Fruit fly (Drosophila melanogaster) whole organism, embryonic: Measurements from ENCODE around the gene CG13850.

ENCODE experiments used
- CG10462 ChIP-seq: fragments of 200-800 bp; sonication (Bioruptor generic); optimal IDR thresholded peaks from 2 replicates; lab custom pipeline; 2016; ENCODE audit warnings: missing biosample characterization, missing genetic modification characterization
- CG10654 ChIP-seq: fragments of 200-800 bp; sonication (Bioruptor generic); optimal IDR thresholded peaks from 2 replicates; lab custom pipeline; 2016; ENCODE audit warnings: missing biosample characterization, missing genetic modification characterization
- CG13287 ChIP-seq: fragments of 200-800 bp; sonication (Bioruptor generic); IDR thresholded peaks from 2 replicates; pipeline ENCODE4 v1.3.6; 2022; ENCODE audit warnings: missing biosample characterization, missing genetic modification characterization; ENCODE audit not compliant: partially characterized antibody
- CG14441 ChIP-seq: fragments of 200-800 bp; sonication (Bioruptor generic); IDR thresholded peaks from 2 replicates; pipeline ENCODE4 v1.3.6; 2022; ENCODE audit warnings: missing biosample characterization, missing genetic modification characterization
- CG14667 ChIP-seq: fragments of 200-800 bp; sonication (Bioruptor generic); IDR thresholded peaks from 2 replicates; pipeline ENCODE4 v1.3.6; 2022; ENCODE audit warnings: missing biosample characterization, missing genetic modification characterization
- CG14860 ChIP-seq: fragments of 200-800 bp; sonication (Bioruptor generic); IDR thresholded peaks from 3 replicates; pipeline ENCODE4 v1.3.6; 2022; ENCODE audit warnings: missing biosample characterization, missing genetic modification characterization; ENCODE audit not compliant: partially characterized antibody
- CG1529 ChIP-seq: fragments of 200-800 bp; sonication (Bioruptor generic); optimal IDR thresholded peaks from 3 replicates; lab custom pipeline; 2018; ENCODE audit warnings: missing biosample characterization, missing genetic modification characterization
- CG15479 ChIP-seq: fragments of 200-800 bp; sonication (Bioruptor generic); optimal IDR thresholded peaks from 3 replicates; lab custom pipeline; 2019; ENCODE audit warnings: missing biosample characterization, mild to moderate bottlenecking, missing genetic modification characterization, moderate library complexity
- CG17186 ChIP-seq: fragments of 200-800 bp; sonication (Bioruptor generic); optimal IDR thresholded peaks from 3 replicates; lab custom pipeline; 2017; ENCODE audit warnings: missing biosample characterization, missing genetic modification reagents, missing genetic modification characterization
- CG17328 ChIP-seq: fragments of 200-800 bp; sonication (Bioruptor generic); IDR thresholded peaks from 2 replicates; pipeline ENCODE4 v1.3.6; 2022; ENCODE audit warnings: missing biosample characterization, missing genetic modification characterization
- CG18011 ChIP-seq: fragments of 200-800 bp; sonication (Bioruptor generic); optimal IDR thresholded peaks from 2 replicates; lab custom pipeline; 2017; ENCODE audit warnings: missing biosample characterization, missing genetic modification characterization, mild to moderate bottlenecking, moderate library complexity, missing genotype
- CG2199 ChIP-seq: fragments of 200-800 bp; sonication (Bioruptor generic); IDR thresholded peaks from 3 replicates; pipeline ENCODE4 v1.3.6; 2022; ENCODE audit warnings: missing biosample characterization, missing genetic modification characterization
- CG2712 ChIP-seq: fragments of 200-800 bp; optimal IDR thresholded peaks from 3 replicates; lab custom pipeline; 2019; ENCODE audit warnings: missing biosample characterization, mild to moderate bottlenecking, missing genetic modification characterization, moderate library complexity
- CG3163 ChIP-seq: fragments of 200-800 bp; sonication (Bioruptor generic); optimal IDR thresholded peaks from 3 replicates; lab custom pipeline; 2016; ENCODE audit warnings: missing biosample characterization, missing genetic modification characterization
- CG34422 ChIP-seq: fragments of 200-800 bp; sonication (Bioruptor generic); IDR thresholded peaks from 3 replicates; pipeline ENCODE4 v1.3.6; 2022; ENCODE audit warnings: missing biosample characterization, missing genetic modification characterization
- CG3838 ChIP-seq: fragments of 200-800 bp; sonication (Bioruptor generic); optimal IDR thresholded peaks from 3 replicates; lab custom pipeline; 2016; ENCODE audit warnings: missing biosample characterization, missing genetic modification characterization
- CG43689 ChIP-seq: fragments of 200-800 bp; sonication (Bioruptor generic); IDR thresholded peaks from 2 replicates; pipeline ENCODE4 v1.3.6; 2022; ENCODE audit warnings: missing biosample characterization, missing genetic modification characterization
- CG6175 ChIP-seq: fragments of 200-800 bp; sonication (Bioruptor generic); IDR thresholded peaks from 3 replicates; pipeline ENCODE4 v1.3.6; 2022; ENCODE audit warnings: missing biosample characterization, missing genetic modification characterization
- CG8944 ChIP-seq: fragments of 200-800 bp; sonication (Bioruptor generic); optimal IDR thresholded peaks from 3 replicates; lab custom pipeline; 2016; ENCODE audit warnings: missing biosample characterization, missing genetic modification characterization
- CG9727 ChIP-seq: fragments of 200-800 bp; sonication (Bioruptor generic); optimal IDR thresholded peaks from 3 replicates; lab custom pipeline; 2017; ENCODE audit warnings: missing biosample characterization, mild to moderate bottlenecking, missing genetic modification characterization
- CG9932 ChIP-seq: fragments of 200-800 bp; sonication (Bioruptor generic); IDR thresholded peaks from 2 replicates; pipeline ENCODE4 v1.3.6; 2022; ENCODE audit warnings: missing biosample characterization, missing genetic modification characterization
- D19A ChIP-seq: fragments of 200-800 bp; optimal IDR thresholded peaks from 3 replicates; lab custom pipeline; 2019; ENCODE audit warnings: missing biosample characterization, mild to moderate bottlenecking, missing genetic modification characterization, moderate library complexity
- Dip3 ChIP-seq: fragments of 200-800 bp; sonication (Bioruptor generic); optimal IDR thresholded peaks from 3 replicates; lab custom pipeline; 2016; ENCODE audit warnings: missing biosample characterization, missing genetic modification characterization
- Ets97D ChIP-seq: fragments of 200-800 bp; sonication (Bioruptor generic); optimal IDR thresholded peaks from 3 replicates; lab custom pipeline; 2016; ENCODE audit warnings: missing biosample characterization, missing genetic modification characterization
- HLH3B ChIP-seq: fragments of 200-800 bp; sonication (Bioruptor generic); IDR thresholded peaks from 2 replicates; pipeline ENCODE4 v1.3.6; 2022; ENCODE audit warnings: missing biosample characterization, missing genetic modification characterization
- HmgD ChIP-seq: fragments of 200-800 bp; sonication (Bioruptor generic); optimal IDR thresholded peaks from 3 replicates; lab custom pipeline; 2016; ENCODE audit warnings: missing biosample characterization, missing genetic modification characterization
- Hsf ChIP-seq: fragments of 200-800 bp; sonication (Bioruptor generic); optimal IDR thresholded peaks from 3 replicates; lab custom pipeline; 2016; ENCODE audit warnings: missing biosample characterization, missing genetic modification characterization
- Mes4 ChIP-seq: fragments of 200-800 bp; sonication (Bioruptor generic); optimal IDR thresholded peaks from 2 replicates; lab custom pipeline; 2016; ENCODE audit warnings: missing biosample characterization, missing genetic modification characterization
- Nf-YC ChIP-seq: fragments of 200-800 bp; optimal IDR thresholded peaks from 3 replicates; lab custom pipeline; 2019; ENCODE audit warnings: missing biosample characterization, mild to moderate bottlenecking, missing genetic modification characterization, moderate library complexity
- Sry-δ ChIP-seq: fragments of 200-800 bp; sonication (Bioruptor generic); optimal IDR thresholded peaks from 2 replicates; lab custom pipeline; 2016; ENCODE audit warnings: missing biosample characterization, missing genetic modification characterization
- Taf1 ChIP-seq: fragments of 200-800 bp; sonication (Bioruptor generic); IDR thresholded peaks from 2 replicates; pipeline ENCODE4 v1.3.6; 2022; ENCODE audit warnings: missing biosample characterization, missing genetic modification characterization
- Usf ChIP-seq: fragments of 200-800 bp; sonication (Bioruptor generic); optimal IDR thresholded peaks from 2 replicates; lab custom pipeline; 2017; ENCODE audit warnings: missing genotype, missing biosample characterization, missing genetic modification characterization
- Vsx1 ChIP-seq: fragments of 200-800 bp; sonication (Bioruptor generic); optimal IDR thresholded peaks from 2 replicates; lab custom pipeline; 2017; ENCODE audit warnings: missing biosample characterization, mild to moderate bottlenecking, missing genetic modification characterization, missing genetic modification reagents
- al ChIP-seq: fragments of 200-800 bp; sonication (Bioruptor generic); IDR thresholded peaks from 2 replicates; pipeline ENCODE4 v1.3.6; 2022; ENCODE audit warnings: missing biosample characterization, missing genetic modification characterization
- bab2 ChIP-seq: fragments of 200-800 bp; sonication (Bioruptor generic); optimal IDR thresholded peaks from 2 replicates; lab custom pipeline; 2016; ENCODE audit warnings: missing biosample characterization, missing genetic modification characterization
- br ChIP-seq: fragments of >200 bp; optimal IDR thresholded peaks from 2 replicates; lab custom pipeline; 2017
- croc ChIP-seq: fragments of 200-800 bp; sonication (Bioruptor generic); conservative IDR thresholded peaks from 3 replicates; pipeline ENCODE4 v1.3.6; 2022; ENCODE audit warnings: missing biosample characterization, missing genetic modification characterization
- gcm2 ChIP-seq: fragments of 200-800 bp; sonication (Bioruptor generic); optimal IDR thresholded peaks from 2 replicates; lab custom pipeline; 2016; ENCODE audit warnings: missing biosample characterization, missing genetic modification characterization
- lov ChIP-seq, 2 experiments: fragments of 200-800 bp in 1 of 2; fragments of >200 bp in 1 of 2; sonication (Bioruptor generic) in 1 of 2; IDR thresholded peaks in 1 of 2; optimal IDR thresholded peaks in 1 of 2; 2 replicates in 1 of 2; 3 replicates in 1 of 2; pipeline versions ENCODE4 v1.3.6 to Lab custom; 2017 to 2022; ENCODE audit warnings: missing biosample characterization in 1 of 2, missing genetic modification characterization in 1 of 2
- luna ChIP-seq: fragments of 200-800 bp; sonication (Bioruptor generic); optimal IDR thresholded peaks from 2 replicates; lab custom pipeline; 2016; ENCODE audit warnings: missing biosample characterization, missing genetic modification characterization
- nerfin-2 ChIP-seq: fragments of 200-800 bp; sonication (Bioruptor generic); IDR thresholded peaks from 2 replicates; pipeline ENCODE4 v1.3.6; 2022; ENCODE audit warnings: missing biosample characterization, missing genetic modification characterization; ENCODE audit not compliant: partially characterized antibody
- phol ChIP-seq: fragments of 200-800 bp; sonication (Bioruptor generic); optimal IDR thresholded peaks from 3 replicates; lab custom pipeline; 2018; ENCODE audit warnings: missing biosample characterization, mild to moderate bottlenecking, missing genetic modification characterization, moderate library complexity
- ranshi ChIP-seq: fragments of 200-800 bp; sonication (Bioruptor generic); IDR thresholded peaks from 2 replicates; pipeline ENCODE4 v1.3.6; 2022; ENCODE audit warnings: missing biosample characterization, missing genetic modification characterization
- ro ChIP-seq: fragments of 200-800 bp; sonication (Bioruptor generic); IDR thresholded peaks from 2 replicates; pipeline ENCODE4 v1.3.6; 2022; ENCODE audit warnings: missing biosample characterization, missing genetic modification characterization
- sens ChIP-seq: fragments of 200-800 bp; sonication (Bioruptor generic); peaks from one replicate; lab custom pipeline; 2016; ENCODE audit warnings: missing biosample characterization, missing genetic modification characterization
- tio ChIP-seq: fragments of 200-800 bp; sonication (Bioruptor generic); optimal IDR thresholded peaks from 2 replicates; lab custom pipeline; 2017; ENCODE audit warnings: missing biosample characterization, missing genetic modification characterization, inconsistent platforms
- tll ChIP-seq, 2 experiments: fragments of 200-800 bp in 1 of 2; fragments of >200 bp in 1 of 2; sonication (Bioruptor generic) in 1 of 2; optimal IDR thresholded peaks; 2 replicates each; lab custom pipeline; 2017 to 2019; ENCODE audit warnings: missing biosample characterization in 2 of 2, missing genetic modification characterization in 2 of 2, mild to moderate bottlenecking in 1 of 2, moderate library complexity in 1 of 2
- trh ChIP-seq: fragments of 200-800 bp; sonication (Bioruptor generic); optimal IDR thresholded peaks from 2 replicates; lab custom pipeline; 2016; ENCODE audit warnings: missing biosample characterization, missing genetic modification characterization
- wdn ChIP-seq: fragments of 200-800 bp; sonication (Bioruptor generic); IDR thresholded peaks from 2 replicates; pipeline ENCODE4 v1.3.6; 2022; ENCODE audit warnings: missing biosample characterization, missing genetic modification characterization

Gene CG13850

dm6 chr3R:22410537-22411360 is at the start of gene CG13850, which contains the start of gene lqfR (continued):
- TF ChIP-seq tio (no peak), CG10654 (GFP tag; lab: Kevin White, UChicago) (peak; percentile 81), ranshi (GFP tag; lab: Robert Waterston, UW) (no peak; the same call in 1 of the 2 replicates), CG3163 (peak; percentile 59), CG3838 (peak; percentile 21), HLH3B (peak; percentile 57; the same call in 1 of the 2 replicates), CG1529 (GFP tag; lab: Kevin White, UChicago) (peak; percentile 44), CG14860 (GFP tag; lab: Robert Waterston, UW) (no peak), CG9932 (GFP tag; lab: Robert Waterston, UW) (peak; percentile 87), CG9727 (peak; percentile 77), D19A (tag; lab: Kevin White, UChicago) (no peak), trh (peak; percentile 68), Ets97D (peak; percentile 70), CG14667 (peak; percentile 25; the same call in 1 of the 2 replicates), HmgD (peak; percentile 76), sens (GFP tag; lab: Kevin White, UChicago) (peak; percentile 94), bab2 (peak; percentile 68), Taf1 (GFP tag; lab: Robert Waterston, UW) (no peak; the same call in 1 of the 2 replicates), gcm2 (GFP tag; lab: Kevin White, UChicago) (peak; percentile 60), al (GFP tag; lab: Robert Waterston, UW) (peak; percentile 60; the same call in 1 of the 2 replicates), luna (GFP tag; lab: Kevin White, UChicago) (peak; percentile 15), CG8944 (peak; percentile 72), Sry-δ (peak; percentile 50), nerfin-2 (no peak), wdn (no peak; the same call in 1 of the 2 replicates), phol (tag; lab: Kevin White, UChicago) (peak; percentile 75), CG34422 (GFP tag; lab: Robert Waterston, UW) (no peak), br (lab: Kevin White, UChicago) (no peak), Nf-YC (tag; lab: Kevin White, UChicago) (no peak), Usf (GFP tag; lab: Kevin White, UChicago) (peak; percentile 73), CG17186 (GFP tag; lab: Kevin White, UChicago) (peak; percentile 41), CG18011 (GFP tag; lab: Kevin White, UChicago) (peak; percentile 36), Vsx1 (GFP tag; lab: Kevin White, UChicago) (peak; percentile 87), CG17328 (GFP tag; lab: Robert Waterston, UW) (no peak), CG14441 (GFP tag; lab: Robert Waterston, UW) (peak; percentile 43; the same call in 1 of the 2 replicates), tll (GFP tag; optimal IDR thresholded peaks at IDR 0.05; lab: Kevin White, UChicago) (peak in 1 of 2 experiments; percentile 30), CG2199 (no peak), ro (GFP tag; lab: Robert Waterston, UW) (no peak), lov (optimal IDR thresholded peaks at IDR 0.05; lab: Kevin White, UChicago) (no peak), lov (GFP tag; IDR thresholded peaks at IDR 0.05; lab: Robert Waterston, UW) (no peak), Hsf (GFP tag; lab: Kevin White, UChicago) (peak; percentile 80), CG2712 (tag; lab: Kevin White, UChicago) (peak; percentile 43), CG43689 (GFP tag; lab: Robert Waterston, UW) (no peak; the same call in 1 of the 2 replicates), CG13287 (GFP tag; lab: Robert Waterston, UW) (no peak), Dip3 (GFP tag; lab: Kevin White, UChicago) (peak; percentile 80), croc (peak; percentile 39; the same call in 1 of the 3 replicates), Mes4 (GFP tag; lab: Kevin White, UChicago) (peak; percentile 26), CG15479 (GFP tag; lab: Kevin White, UChicago) (no peak), CG6175 (GFP tag; lab: Robert Waterston, UW) (no peak), CG10462 (GFP tag; lab: Kevin White, UChicago) (peak; percentile 58)
